Worm (Caenorhabditis elegans): ENCODE measurements around the gene nspd-4.
"Not testable (repeated sequence)": the region's sequence is repeated elsewhere in the genome, so short reads cannot be mapped to it uniquely, and the experiment has no call there.

Gene nspd-4

DNA sequence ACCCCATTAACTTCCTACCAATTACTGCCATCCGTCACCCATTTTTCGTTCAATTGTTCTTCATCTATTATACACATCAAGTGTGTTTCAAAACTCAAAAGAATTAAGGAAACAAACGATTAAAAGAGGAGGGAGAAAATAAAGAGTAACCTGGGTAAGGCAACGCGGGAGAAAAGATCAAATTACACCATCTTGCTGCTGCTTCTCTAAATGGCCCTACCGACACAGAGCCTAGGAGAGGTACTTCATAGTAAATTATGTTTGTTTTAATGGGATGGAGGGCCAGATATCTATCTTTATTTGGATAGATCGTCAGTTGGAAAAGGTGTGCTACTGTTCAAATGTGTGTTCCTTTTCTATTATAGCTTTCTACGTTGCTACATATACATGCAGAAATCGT is 27.1 kb upstream of the nspd-4 start:
- TF ChIP-seq efl-1 (optimal IDR thresholded peaks at IDR 0.05), result no peak
- peak in 1 of 2 experiments; percentile 29 for TF ChIP-seq efl-1 (GFP tag; optimal IDR thresholded peaks at IDR 0.05 in 1 of 2)
- no peak for TF ChIP-seq vab-15 (tag; optimal IDR thresholded peaks at IDR 0.05)

DNA sequence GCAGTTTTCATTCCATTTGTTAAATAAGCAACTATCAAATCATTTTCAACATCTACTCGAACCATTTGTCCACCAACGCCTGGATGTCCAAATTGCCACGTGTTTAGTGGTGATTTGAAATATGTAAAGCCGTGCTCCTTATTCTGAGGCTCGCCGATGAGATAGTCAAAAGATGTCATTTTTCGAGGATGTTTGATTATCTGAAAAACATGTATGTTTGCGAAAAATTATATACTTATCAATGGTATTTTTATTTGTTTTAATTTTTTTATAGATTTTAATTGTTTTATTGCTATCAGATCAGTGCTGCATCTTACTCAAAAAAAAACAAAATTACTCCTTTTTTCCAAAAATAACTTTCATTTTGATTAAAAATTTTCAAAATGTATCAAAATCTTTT is 23.6 kb upstream of the nspd-4 start:
- no peak for TF ChIP-seq nhr-47 (tag; optimal IDR thresholded peaks at IDR 0.05)
- no peak for TF ChIP-seq ceh-63 (GFP tag; optimal IDR thresholded peaks at IDR 0.05)
- no peak for TF ChIP-seq nhr-85 (tag)
- TF ChIP-seq unc-86 (tag; optimal IDR thresholded peaks at IDR 0.05), result no peak
- TF ChIP-seq egl-27 (tag; optimal IDR thresholded peaks at IDR 0.05), result no peak
- no peak for TF ChIP-seq unc-62 (GFP tag; optimal IDR thresholded peaks at IDR 0.05)

DNA sequence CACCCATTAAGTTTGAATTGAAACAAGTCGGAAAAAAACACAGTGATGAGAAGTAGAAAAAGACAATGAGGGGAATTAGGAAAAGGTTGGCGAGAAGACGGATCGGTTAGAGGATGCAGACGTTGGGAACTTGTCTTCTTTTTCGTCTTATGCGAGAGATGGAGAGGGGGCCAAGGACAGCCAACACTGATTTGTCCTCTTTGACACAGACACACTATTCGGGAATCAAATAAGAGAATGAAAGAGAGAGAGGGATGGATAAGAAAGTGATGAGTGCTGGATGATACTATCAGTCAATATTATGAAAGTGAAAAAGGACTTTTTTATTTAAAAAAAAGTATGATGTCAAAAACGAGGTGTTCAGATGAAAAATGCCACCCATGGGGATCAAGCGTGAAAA is 20.7 kb upstream of the nspd-4 start, which contains the start of gene lact-5:
lact-5 (minus strand) TSS at position 1 of the 400 bp plus-strand sequence.
- TF ChIP-seq sox-4 (tag; optimal IDR thresholded peaks at IDR 0.05) (no peak), lin-15B (tag; optimal IDR thresholded peaks at IDR 0.05) (no peak), blmp-1 (tag; optimal IDR thresholded peaks at IDR 0.05) (peak; percentile 95), nhr-20 (tag; optimal IDR thresholded peaks at IDR 0.05) (peak; percentile 47), nhr-85 (tag) (peak; percentile 76), lsy-2 (tag; optimal IDR thresholded peaks at IDR 0.05) (peak in 1 of 2 experiments; percentile 12), dpl-1 (GFP tag; optimal IDR thresholded peaks at IDR 0.05) (no peak), snu-23 (GFP tag; optimal IDR thresholded peaks at IDR 0.05) (peak; percentile 1), elt-3 (tag; optimal IDR thresholded peaks at IDR 0.05) (peak in 3 of 6 experiments; percentile 34 to 69 (median 45)), lin-14 (GFP tag; optimal IDR thresholded peaks at IDR 0.05) (peak; percentile 71)

DNA sequence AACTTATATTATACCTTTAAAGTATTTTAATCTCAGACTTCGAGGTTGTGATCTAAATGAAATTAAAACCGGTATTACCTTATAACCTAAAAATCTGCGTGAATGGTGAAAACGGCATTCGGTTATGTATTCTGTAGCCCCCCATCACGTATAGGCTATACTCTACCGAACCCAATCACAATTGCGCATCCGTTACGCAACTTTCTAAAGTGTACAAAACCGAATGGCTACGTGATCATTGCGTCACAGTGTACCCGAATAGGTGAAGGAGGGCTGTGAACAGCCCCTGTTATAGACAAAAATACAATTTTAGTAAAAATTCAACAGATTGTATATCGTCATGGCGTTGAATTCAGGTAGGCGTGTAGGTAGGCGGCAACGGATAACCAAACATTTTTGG is 19.8 kb upstream of the nspd-4 start:
- TF ChIP-seq efl-1 (optimal IDR thresholded peaks at IDR 0.05) (no peak), efl-1 (GFP tag; optimal IDR thresholded peaks at IDR 0.05 in 1 of 2) (peak in 1 of 2 experiments; percentile 79), hlh-4 (tag; optimal IDR thresholded peaks at IDR 0.05) (no peak), blmp-1 (tag; optimal IDR thresholded peaks at IDR 0.05) (peak; percentile 58), ceh-90 (tag; optimal IDR thresholded peaks at IDR 0.05) (no peak)

DNA sequence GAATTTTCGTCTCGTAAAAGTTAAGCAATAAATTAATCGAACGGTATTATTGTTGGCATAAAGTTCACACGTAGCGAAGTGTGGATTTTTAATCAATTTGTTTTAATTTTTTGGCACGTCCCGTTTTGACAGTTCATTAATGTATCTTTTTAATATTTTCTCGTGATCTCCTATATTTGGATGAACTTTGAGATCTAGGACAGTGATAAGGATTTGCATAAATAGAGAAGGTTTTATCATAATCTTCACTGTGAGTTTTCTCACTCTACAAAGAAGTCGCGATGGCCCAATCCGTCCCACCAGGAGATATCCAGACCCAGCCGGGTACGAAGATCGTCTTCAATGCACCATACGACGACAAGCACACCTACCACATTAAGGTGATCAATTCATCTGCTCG is 17.3 kb upstream of the nspd-4 start, which contains the start of the genes C33F10.8 and msp-40:
C33F10.8 (minus strand) TSS at position 101 of the 400 bp plus-strand sequence.
msp-40 (plus strand) TSS at position 282 of the 400 bp plus-strand sequence.
- not testable (repeated sequence) for TF ChIP-seq ets-5 (GFP tag; IDR thresholded peaks at IDR 0.05); lir-3 (tag; optimal IDR thresholded peaks at IDR 0.05; ENCODE audit: poor library complexity); ces-1 (GFP tag; optimal IDR thresholded peaks at IDR 0.05)

DNA sequence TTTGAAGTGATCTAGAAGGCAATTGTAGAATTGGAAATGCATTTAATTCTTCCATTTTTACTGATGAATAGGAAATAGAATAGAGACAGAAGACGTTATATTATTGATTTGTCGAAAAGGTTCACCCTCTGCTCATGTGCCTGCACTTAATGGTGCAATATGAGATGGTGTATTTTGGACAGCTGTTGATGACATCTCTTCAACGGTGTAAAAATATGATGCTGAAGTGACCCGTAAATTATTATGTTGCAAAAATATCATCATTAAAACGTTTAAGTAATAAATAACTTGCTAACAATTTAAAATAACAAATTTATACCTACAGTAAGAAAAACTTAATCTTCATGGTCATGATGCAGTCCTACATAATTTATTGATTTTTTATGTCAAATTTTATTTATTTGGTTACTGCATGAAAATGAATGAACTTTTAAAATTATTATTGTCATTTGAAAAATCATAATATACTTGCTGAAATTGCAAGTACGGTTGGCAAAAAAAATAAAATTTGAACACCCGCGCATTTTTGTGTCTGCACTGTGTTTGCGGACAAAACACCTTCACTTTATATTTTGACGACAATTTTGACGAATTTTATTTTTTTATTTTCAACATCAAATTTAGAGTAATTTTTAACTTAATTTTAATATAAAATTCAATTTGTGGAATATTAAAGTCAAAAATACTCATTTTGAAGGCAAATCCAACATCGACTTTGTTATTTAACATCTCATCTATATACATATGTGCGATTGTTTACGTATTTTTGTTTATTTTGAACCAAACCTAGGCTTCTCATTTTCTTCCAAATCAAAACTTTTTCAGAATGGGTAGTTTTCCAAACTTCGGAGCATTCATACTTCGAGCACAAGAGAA is 14.4 kb upstream of the nspd-4 start, which contains the start of the genes fbxb-88 and tbck-1:
fbxb-88 (minus strand) TSS at position 151 of the 876 bp plus-strand sequence.
tbck-1 (plus strand) TSS at position 826 of the 876 bp plus-strand sequence.
- TF ChIP-seq lir-3 (tag; optimal IDR thresholded peaks at IDR 0.05; ENCODE audit: poor library complexity) (peak; percentile 27), ets-5 (GFP tag; IDR thresholded peaks at IDR 0.05) (no peak), nhr-19 (GFP tag; conservative IDR thresholded peaks at IDR 0.05) (peak; percentile 52), mab-9 (GFP tag; IDR thresholded peaks at IDR 0.05) (no peak), C04F5.9 (tag; optimal IDR thresholded peaks at IDR 0.05) (no peak), mef-2 (tag; optimal IDR thresholded peaks at IDR 0.05) (no peak), unc-86 (tag; optimal IDR thresholded peaks at IDR 0.05) (peak; percentile 21), nhr-85 (tag) (peak; percentile 80), pag-3 (tag; optimal IDR thresholded peaks at IDR 0.05; ENCODE audit: borderline replicate concordance, insufficient read depth) (peak; percentile 13), lsy-2 (tag; optimal IDR thresholded peaks at IDR 0.05) (peak; percentile 70 to 82), efl-3 (GFP tag; optimal IDR thresholded peaks at IDR 0.05) (no peak), nhr-20 (tag; optimal IDR thresholded peaks at IDR 0.05) (peak; percentile 58), skn-1 (tag; optimal IDR thresholded peaks at IDR 0.05) (no peak), hpl-2 (GFP tag; optimal IDR thresholded peaks at IDR 0.05) (no peak), elt-3 (tag; optimal IDR thresholded peaks at IDR 0.05) (peak in 1 of 6 experiments; percentile 34), irx-1 (tag; optimal IDR thresholded peaks at IDR 0.05) (peak; percentile 37), ces-1 (GFP tag; optimal IDR thresholded peaks at IDR 0.05) (no peak), fkh-10 (GFP tag; optimal IDR thresholded peaks at IDR 0.05) (no peak), elt-2 (tag; optimal IDR thresholded peaks at IDR 0.05) (peak; percentile 51), zip-4 (GFP tag; optimal IDR thresholded peaks at IDR 0.05) (no peak), ceh-88 (GFP tag; IDR thresholded peaks at IDR 0.05) (no peak), pax-3 (tag; optimal IDR thresholded peaks at IDR 0.05) (no peak), nhr-237 (tag; optimal IDR thresholded peaks at IDR 0.05) (no peak), ceh-82 (tag; optimal IDR thresholded peaks at IDR 0.05) (peak in 2 of 3 experiments; percentile 53 to 62)
